Fruit fly (Drosophila melanogaster): Measurements from ENCODE around the gene Nepl19.

The Nepl19 gene

DNA sequence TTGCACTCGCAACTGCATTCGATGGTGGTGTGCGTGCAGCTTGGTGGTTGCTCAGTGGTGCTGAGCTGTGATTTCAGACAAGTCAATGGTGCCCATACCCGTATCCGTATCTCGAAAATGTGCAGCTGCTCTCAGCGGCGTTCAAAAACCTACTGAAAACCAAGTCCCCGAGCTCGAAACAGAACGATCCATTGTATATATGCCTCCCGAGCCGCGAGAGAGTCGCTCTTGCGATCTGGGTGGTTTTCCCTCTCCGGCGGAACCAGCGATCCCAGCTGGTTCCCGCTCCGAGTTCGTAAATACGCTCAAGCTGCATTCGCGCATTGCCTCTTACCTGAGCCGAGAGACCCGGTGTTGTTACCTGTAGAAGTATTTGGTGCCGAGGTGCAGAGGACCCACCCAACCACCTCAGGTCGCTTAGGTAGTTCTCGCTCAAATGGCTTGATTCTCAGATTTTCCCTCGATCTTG is 20.8 kb downstream of the Nepl19 start, which contains the start of gene Inx3 (continued):
- TF ChIP-seq wor (GFP tag; IDR thresholded peaks at IDR 0.05) = no peak
- no peak for TF ChIP-seq CG15696 (tag; optimal IDR thresholded peaks at IDR 0.05)
- TF ChIP-seq CG2199 (GFP tag; IDR thresholded peaks at IDR 0.05) = peak; percentile 89
- no peak for TF ChIP-seq CG13894 (tag; optimal IDR thresholded peaks at IDR 0.05)
- TF ChIP-seq Fer2 (tag; optimal IDR thresholded peaks at IDR 0.05) = no peak
- TF ChIP-seq trh (GFP tag; optimal IDR thresholded peaks at IDR 0.05) = no peak
- no peak for TF ChIP-seq tgo (GFP tag; IDR thresholded peaks at IDR 0.05)
- no peak for TF ChIP-seq ind (GFP tag; optimal IDR thresholded peaks at IDR 0.05)
- TF ChIP-seq CG3163 (GFP tag; optimal IDR thresholded peaks at IDR 0.05) = no peak
- TF ChIP-seq CG10321 (GFP tag; IDR thresholded peaks at IDR 0.05) = 0 out of 2 replicates have a peak, but pooled peaks have one; percentile 5
- no peak for TF ChIP-seq Ptx1 (GFP tag; IDR thresholded peaks at IDR 0.05)
- TF ChIP-seq danr (GFP tag; IDR thresholded peaks at IDR 0.05) = no peak
- TF ChIP-seq Rfx (GFP tag; IDR thresholded peaks at IDR 0.05) = no peak
- no peak for TF ChIP-seq E2f1 (GFP tag; IDR thresholded peaks at IDR 0.05)
- TF ChIP-seq aop (GFP tag; IDR thresholded peaks at IDR 0.05) = no peak
- no peak for TF ChIP-seq CG13296 (GFP tag; optimal IDR thresholded peaks at IDR 0.05)
- no peak for TF ChIP-seq CG4404 (GFP tag; IDR thresholded peaks at IDR 0.05)
- TF ChIP-seq vnd (GFP tag; IDR thresholded peaks at IDR 0.05; ENCODE audit: partially characterized antibody) = no peak
- no peak for TF ChIP-seq Hmx (GFP tag; optimal IDR thresholded peaks at IDR 0.05)
- TF ChIP-seq crp (GFP tag; optimal IDR thresholded peaks at IDR 0.05) = peak in 1 of 2 experiments; percentile 13
- TF ChIP-seq CG15011 (GFP tag; optimal IDR thresholded peaks at IDR 0.05) = no peak
- no peak for TF ChIP-seq CG14860 (GFP tag; IDR thresholded peaks at IDR 0.05; ENCODE audit: partially characterized antibody)
- TF ChIP-seq Bgb (GFP tag; IDR thresholded peaks at IDR 0.05; ENCODE audit: partially characterized antibody) = peak; percentile 24; the same call in 1 of the 2 replicates
- no peak for TF ChIP-seq disco-r (GFP tag; optimal IDR thresholded peaks at IDR 0.05)
- TF ChIP-seq CG16815 (GFP tag; optimal IDR thresholded peaks at IDR 0.05) = no peak
- no peak for TF ChIP-seq CG34224 (GFP tag; IDR thresholded peaks at IDR 0.05; ENCODE audit: partially characterized antibody)
- no peak for TF ChIP-seq CG32532 (GFP tag; IDR thresholded peaks at IDR 0.05)
- no peak for TF ChIP-seq lilli (GFP tag; optimal IDR thresholded peaks at IDR 0.05)
- no peak for TF ChIP-seq CG30020 (tag; optimal IDR thresholded peaks at IDR 0.05)
- no peak for TF ChIP-seq fru (optimal IDR thresholded peaks at IDR 0.05)
- no peak for TF ChIP-seq sd (tag; optimal IDR thresholded peaks at IDR 0.05)
- TF ChIP-seq Atf3 (GFP tag; optimal IDR thresholded peaks at IDR 0.05) = no peak
- no peak for TF ChIP-seq usp (GFP tag; optimal IDR thresholded peaks at IDR 0.05)
- TF ChIP-seq Ravus (GFP tag; IDR thresholded peaks at IDR 0.05) = no peak
- TF ChIP-seq Meics (GFP tag; optimal IDR thresholded peaks at IDR 0.05) = peak; percentile 5
- peak in 1 of 2 experiments; percentile 3 for TF ChIP-seq Pdp1 (GFP tag; optimal IDR thresholded peaks at IDR 0.05)
- no peak for TF ChIP-seq CkIIα-i1 (GFP tag; IDR thresholded peaks at IDR 0.05)
- TF ChIP-seq ato (GFP tag; IDR thresholded peaks at IDR 0.05; ENCODE audit: partially characterized antibody) = no peak
- no peak for TF ChIP-seq tup (GFP tag; optimal IDR thresholded peaks at IDR 0.05)
- TF ChIP-seq Optix (GFP tag; IDR thresholded peaks at IDR 0.05) = peak; percentile 31; the same call in 1 of the 3 replicates
- TF ChIP-seq sisA (GFP tag; IDR thresholded peaks at IDR 0.05) = no peak
- no peak for TF ChIP-seq CG6689 (GFP tag; IDR thresholded peaks at IDR 0.05)
- no peak for TF ChIP-seq gsb (GFP tag; IDR thresholded peaks at IDR 0.05)
- no peak for TF ChIP-seq phol (tag; optimal IDR thresholded peaks at IDR 0.05)
- no peak for TF ChIP-seq CG15073 (GFP tag; optimal IDR thresholded peaks at IDR 0.05)
- no peak for TF ChIP-seq CG8089 (GFP tag; optimal IDR thresholded peaks at IDR 0.05)
- 0 out of 2 replicates have a peak, but pooled peaks have one; percentile 26 for TF ChIP-seq vvl (GFP tag; IDR thresholded peaks at IDR 0.05)
- no peak for TF ChIP-seq wdn (GFP tag; IDR thresholded peaks at IDR 0.05)
- TF ChIP-seq ham (GFP tag; IDR thresholded peaks at IDR 0.05) = no peak
- no peak for TF ChIP-seq crc (GFP tag; optimal IDR thresholded peaks at IDR 0.05)
- peak; percentile 70; the same call in 2 of the 3 replicates for TF ChIP-seq zen2 (GFP tag; IDR thresholded peaks at IDR 0.05; ENCODE audit: partially characterized antibody)
- TF ChIP-seq BtbVII (GFP tag; optimal IDR thresholded peaks at IDR 0.05) = no peak

Data from whole organism, embryonic.